Worm (Caenorhabditis elegans): ENCODE results near the gene srlf-13.

ce11 chrIV:10915388-10915787 is 19.0 kb upstream of the srlf-13 start, which contains the start of gene ZK593.3:
- TF ChIP-seq him-1 (tag; optimal IDR thresholded peaks at IDR 0.05) (no peak), dao-5 (tag; optimal IDR thresholded peaks at IDR 0.05) (no peak), W03F9.2 (tag; optimal IDR thresholded peaks at IDR 0.05) (no peak)

Data from whole organism, L4/young adult.